Worm (Caenorhabditis elegans) whole organism, L2 larva: ENCODE results near the gene unc-85.

Source experiments
- C34F6.9 ChIP-seq: fragments of 150-350 bp; optimal IDR thresholded peaks from 2 replicates; lab custom pipeline; 2014; ENCODE audit warnings: missing biosample characterization, missing genetic modification characterization
- F13H6.1 ChIP-seq: sonication (generic microtip); optimal IDR thresholded peaks from 2 replicates; lab custom pipeline; 2016; ENCODE audit warnings: missing genetic modification characterization, missing compliant biosample characterization
- Y55F3AM.14 ChIP-seq: fragments of 200-800 bp; sonication (Bioruptor generic); optimal IDR thresholded peaks from 2 replicates; lab custom pipeline; 2018; ENCODE audit warnings: mild to moderate bottlenecking, missing genetic modification characterization, missing compliant biosample characterization
- ZK546.5 ChIP-seq: sonication (generic microtip); optimal IDR thresholded peaks from 2 replicates; lab custom pipeline; 2017; ENCODE audit warnings: missing biosample characterization, missing genetic modification characterization
- alr-1 ChIP-seq: fragments of 150-350 bp; optimal IDR thresholded peaks from 2 replicates; lab custom pipeline; 2014; ENCODE audit warnings: missing biosample characterization, missing genetic modification characterization
- ama-1 ChIP-seq: fragments of 150-350 bp; optimal IDR thresholded peaks from 2 replicates; lab custom pipeline; 2018; ENCODE audit warnings: inconsistent platforms
- blmp-1 ChIP-seq: sonication (generic microtip); optimal IDR thresholded peaks from 2 replicates; lab custom pipeline; 2017; ENCODE audit warnings: missing genetic modification characterization, mild to moderate bottlenecking, missing compliant biosample characterization, antibody characterized with exemption, moderate library complexity; ENCODE audit not compliant: insufficient read depth
- ceh-82 ChIP-seq: fragments of 150-350 bp; optimal IDR thresholded peaks from 2 replicates; lab custom pipeline; 2014; ENCODE audit warnings: missing biosample characterization, missing genetic modification characterization
- crh-2 ChIP-seq: sonication (generic microtip); optimal IDR thresholded peaks from 2 replicates; lab custom pipeline; 2017; ENCODE audit warnings: missing biosample characterization, missing genetic modification characterization
- elt-1 ChIP-seq: fragments of 150-350 bp; optimal IDR thresholded peaks from 2 replicates; lab custom pipeline; 2014; ENCODE audit warnings: missing biosample characterization, missing genetic modification characterization
- gmeb-1 ChIP-seq: fragments of 150-350 bp; optimal IDR thresholded peaks from 2 replicates; lab custom pipeline; 2014; ENCODE audit warnings: missing biosample characterization, missing genetic modification characterization
- lin-11 ChIP-seq: fragments of 150-350 bp; sonication (generic microtip); optimal IDR thresholded peaks from 2 replicates; lab custom pipeline; 2014; ENCODE audit warnings: missing biosample characterization, missing genetic modification characterization, inconsistent platforms, mixed read lengths
- lin-13 ChIP-seq: fragments of 150-350 bp; optimal IDR thresholded peaks from 2 replicates; lab custom pipeline; 2014; ENCODE audit warnings: missing biosample characterization, missing genetic modification reagents, missing genetic modification characterization
- lin-39 ChIP-seq: fragments of 150-350 bp; optimal IDR thresholded peaks from 2 replicates; lab custom pipeline; 2014; ENCODE audit warnings: missing biosample characterization, missing genetic modification reagents, missing genetic modification characterization
- lsy-2 ChIP-seq, 2 experiments: fragments of 150-350 bp in 1 of 2; sonication (generic microtip) in 1 of 2; optimal IDR thresholded peaks; 2 replicates each; lab custom pipeline; 2014 to 2017; ENCODE audit warnings: missing biosample characterization in 2 of 2, missing genetic modification characterization in 2 of 2
- mab-5 ChIP-seq: fragments of 150-350 bp; optimal IDR thresholded peaks from 2 replicates; lab custom pipeline; 2014; ENCODE audit warnings: missing biosample characterization, missing genetic modification characterization
- mbf-1 ChIP-seq: sonication (generic microtip); optimal IDR thresholded peaks from 2 replicates; lab custom pipeline; 2017; ENCODE audit warnings: missing biosample characterization, missing genetic modification characterization
- nhr-10 ChIP-seq: sonication (generic microtip); optimal IDR thresholded peaks from 2 replicates; lab custom pipeline; 2017; ENCODE audit warnings: missing biosample characterization, missing genetic modification characterization
- nhr-11 ChIP-seq: fragments of 150-350 bp; optimal IDR thresholded peaks from 2 replicates; lab custom pipeline; 2014; ENCODE audit warnings: missing biosample characterization, missing genetic modification characterization
- nhr-12 ChIP-seq: fragments of 150-350 bp; optimal IDR thresholded peaks from 2 replicates; lab custom pipeline; 2014; ENCODE audit warnings: missing biosample characterization, missing genetic modification characterization
- nhr-21 ChIP-seq: fragments of 150-350 bp; optimal IDR thresholded peaks from 2 replicates; lab custom pipeline; 2014; ENCODE audit warnings: missing biosample characterization, missing genetic modification characterization
- nhr-23 ChIP-seq: fragments of 150-350 bp; optimal IDR thresholded peaks from 2 replicates; lab custom pipeline; 2014; ENCODE audit warnings: missing biosample characterization, missing genetic modification reagents, missing genetic modification characterization
- nhr-237 ChIP-seq: fragments of 150-350 bp; optimal IDR thresholded peaks from 2 replicates; lab custom pipeline; 2014; ENCODE audit warnings: missing biosample characterization, missing genetic modification characterization
- nhr-25 ChIP-seq: fragments of 150-350 bp; sonication (generic microtip); optimal IDR thresholded peaks from 3 replicates; lab custom pipeline; 2014; ENCODE audit warnings: missing biosample characterization, missing genetic modification characterization
- nhr-6 ChIP-seq: fragments of 150-350 bp; optimal IDR thresholded peaks from 2 replicates; lab custom pipeline; 2014; ENCODE audit warnings: missing biosample characterization, missing genetic modification characterization
- nhr-77 ChIP-seq: fragments of 150-350 bp; optimal IDR thresholded peaks from 2 replicates; lab custom pipeline; 2014; ENCODE audit warnings: missing biosample characterization, missing genetic modification characterization
- sem-4 ChIP-seq: fragments of 150-350 bp; optimal IDR thresholded peaks from 2 replicates; lab custom pipeline; 2014; ENCODE audit warnings: missing biosample characterization, missing genetic modification reagents, missing genetic modification characterization
- sma-3 ChIP-seq: sonication (generic microtip); optimal IDR thresholded peaks from 2 replicates; lab custom pipeline; 2016; ENCODE audit warnings: missing genetic modification reagents, missing genetic modification characterization, missing compliant biosample characterization
- sma-9 ChIP-seq, 2 experiments: fragments of 150-350 bp in 1 of 2; sonication (generic microtip) in 1 of 2; optimal IDR thresholded peaks; 2 replicates each; lab custom pipeline; 2014 to 2016; ENCODE audit warnings: missing genetic modification characterization in 2 of 2, mild to moderate bottlenecking in 1 of 2, missing biosample characterization in 1 of 2, missing compliant biosample characterization in 1 of 2, missing genetic modification reagents in 1 of 2, moderate library complexity in 1 of 2
- unc-39 ChIP-seq: fragments of 150-350 bp; optimal IDR thresholded peaks from 2 replicates; lab custom pipeline; 2014; ENCODE audit warnings: missing biosample characterization, missing genetic modification characterization
- unc-62 ChIP-seq: fragments of 150-350 bp; optimal IDR thresholded peaks from 2 replicates; lab custom pipeline; 2014; ENCODE audit warnings: missing biosample characterization, missing genetic modification reagents, missing genetic modification characterization
- zag-1 ChIP-seq: fragments of 150-350 bp; optimal IDR thresholded peaks from 2 replicates; lab custom pipeline; 2014; ENCODE audit warnings: missing biosample characterization, missing genetic modification characterization
- ztf-11 ChIP-seq: sonication (generic microtip); optimal IDR thresholded peaks from 2 replicates; lab custom pipeline; 2017; ENCODE audit warnings: missing biosample characterization, missing genetic modification characterization

Gene unc-85

ce11 chrII:4747063-4747462 is 45.2 kb downstream of the unc-85 start:
- no peak for TF ChIP-seq nhr-12
- peak; percentile 40 for TF ChIP-seq sma-9 (GFP tag; optimal IDR thresholded peaks at IDR 0.05; lab: Kevin White, UChicago)
- TF ChIP-seq sma-9 (tag; optimal IDR thresholded peaks at IDR 0.05; lab: Kevin White, UChicago): no peak
- TF ChIP-seq ceh-82: no peak
- peak; percentile 12 for TF ChIP-seq sma-3 (GFP tag; lab: Kevin White, UChicago)
- no peak for TF ChIP-seq unc-62
- no peak for TF ChIP-seq lin-13 (GFP tag; lab: Kevin White, UChicago)
- no peak for TF ChIP-seq elt-1 (tag; lab: Kevin White, UChicago)
- no peak for TF ChIP-seq nhr-6 (tag; lab: Kevin White, UChicago)
- no peak for TF ChIP-seq nhr-77 (tag; lab: Kevin White, UChicago)
- TF ChIP-seq lsy-2 (tag; optimal IDR thresholded peaks at IDR 0.05; lab: Kevin White, UChicago): peak in 1 of 2 experiments; percentile 4
- no peak for TF ChIP-seq mbf-1 (tag; lab: Kevin White, UChicago)
- TF ChIP-seq nhr-21 (tag; lab: Kevin White, UChicago): peak; percentile 33
- no peak for TF ChIP-seq alr-1 (tag; lab: Kevin White, UChicago)
- TF ChIP-seq nhr-25: peak; percentile 18
- TF ChIP-seq mab-5 (tag; lab: Kevin White, UChicago): no peak
- TF ChIP-seq nhr-10 (tag; lab: Kevin White, UChicago): no peak
- no peak for TF ChIP-seq lin-39 (tag; lab: Kevin White, UChicago)

ce11 chrII:4747697-4748096 is 45.8 kb downstream of the unc-85 start:
- TF ChIP-seq nhr-237 (tag; lab: Kevin White, UChicago) (no peak), F13H6.1 (tag; lab: Kevin White, UChicago) (no peak), sma-3 (GFP tag; lab: Kevin White, UChicago) (no peak), nhr-25 (peak; percentile 28), sma-9 (GFP tag; optimal IDR thresholded peaks at IDR 0.05; lab: Kevin White, UChicago) (peak; percentile 31), sma-9 (tag; optimal IDR thresholded peaks at IDR 0.05; lab: Kevin White, UChicago) (no peak), crh-2 (tag; lab: Kevin White, UChicago) (peak; percentile 69), Y55F3AM.14 (GFP tag; lab: Kevin White, UChicago) (no peak), gmeb-1 (tag; lab: Kevin White, UChicago) (peak; percentile 28)

ce11 chrII:4748374-4748773 is 46.5 kb downstream of the unc-85 start:
- TF ChIP-seq sma-9 (GFP tag; optimal IDR thresholded peaks at IDR 0.05; lab: Kevin White, UChicago) (peak; percentile 44), sma-9 (tag; optimal IDR thresholded peaks at IDR 0.05; lab: Kevin White, UChicago) (no peak), lin-13 (GFP tag; lab: Kevin White, UChicago) (no peak), nhr-21 (tag; lab: Kevin White, UChicago) (peak; percentile 54), nhr-25 (peak; percentile 55), sma-3 (GFP tag; lab: Kevin White, UChicago) (peak; percentile 43), blmp-1 (tag; lab: Kevin White, UChicago) (peak; percentile 21), zag-1 (tag; lab: Kevin White, UChicago) (no peak), lin-11 (tag; lab: Kevin White, UChicago) (no peak)

ce11 chrII:4749581-4749980 is 47.7 kb downstream of the unc-85 start, which contains the start of gene F41C3.2:
Gene F41C3.2, plus strand, starts transcription at chrII:4749968.
- TF ChIP-seq lsy-2 (tag; optimal IDR thresholded peaks at IDR 0.05; lab: Kevin White, UChicago) (no peak), nhr-23 (tag; lab: Kevin White, UChicago) (no peak), ama-1 (lab: Kevin White, UChicago) (peak; percentile 41), unc-39 (tag; lab: Kevin White, UChicago) (no peak), blmp-1 (tag; lab: Kevin White, UChicago) (peak; percentile 33), F13H6.1 (tag; lab: Kevin White, UChicago) (no peak), nhr-237 (tag; lab: Kevin White, UChicago) (no peak), ZK546.5 (no peak), nhr-11 (tag; lab: Kevin White, UChicago) (no peak), C34F6.9 (tag; lab: Kevin White, UChicago) (no peak), sem-4 (tag; lab: Kevin White, UChicago) (no peak), lin-11 (tag; lab: Kevin White, UChicago) (no peak), nhr-77 (tag; lab: Kevin White, UChicago) (no peak), nhr-21 (tag; lab: Kevin White, UChicago) (peak; percentile 4), Y55F3AM.14 (GFP tag; lab: Kevin White, UChicago) (no peak), unc-62 (no peak), sma-9 (GFP tag; optimal IDR thresholded peaks at IDR 0.05; lab: Kevin White, UChicago) (peak; percentile 57), sma-9 (tag; optimal IDR thresholded peaks at IDR 0.05; lab: Kevin White, UChicago) (no peak), nhr-25 (peak; percentile 35), nhr-6 (tag; lab: Kevin White, UChicago) (no peak), gmeb-1 (tag; lab: Kevin White, UChicago) (no peak), nhr-12 (no peak), ztf-11 (no peak)
